Fruit fly (Drosophila melanogaster) whole organism, wandering third instar larva: Measurements from ENCODE around the gene Sgs7.

Experiments
- Abd-B ChIP-seq: fragments of >200 bp; optimal IDR thresholded peaks from 2 replicates; lab custom pipeline; 2017; ENCODE audit warnings: missing biosample characterization, missing genetic modification characterization
- CG32264 ChIP-seq: fragments of 200-800 bp; sonication (Bioruptor generic); optimal IDR thresholded peaks from 2 replicates; lab custom pipeline; 2016; ENCODE audit warnings: missing biosample characterization, missing genetic modification characterization
- Dfd ChIP-seq: fragments of >200 bp; optimal IDR thresholded peaks from 2 replicates; lab custom pipeline; 2017; ENCODE audit warnings: missing biosample characterization, missing genetic modification characterization
- Dif ChIP-seq: fragments of 200-275, 200-300 bp; sonication (Bioruptor generic); optimal IDR thresholded peaks from 2 replicates; lab custom pipeline; 2018; ENCODE audit warnings: missing biosample characterization, missing genetic modification characterization; ENCODE audit not compliant: partially characterized antibody
- HLH106 ChIP-seq: fragments of 200-800 bp; optimal IDR thresholded peaks from 3 replicates; lab custom pipeline; 2019; ENCODE audit warnings: missing biosample characterization, mild to moderate bottlenecking, missing genetic modification characterization, moderate library complexity
- Hnf4 ChIP-seq: fragments of 200-800 bp; sonication (Bioruptor generic); optimal IDR thresholded peaks from 2 replicates; lab custom pipeline; 2016; ENCODE audit warnings: missing biosample characterization, mild to moderate bottlenecking, missing genetic modification characterization
- Hr78 ChIP-seq: fragments of >200 bp; optimal IDR thresholded peaks from 2 replicates; lab custom pipeline; 2017; ENCODE audit warnings: missing biosample characterization, missing genetic modification characterization
- Hr83 ChIP-seq: fragments of 200-300 bp; sonication (Bioruptor generic); optimal IDR thresholded peaks from 2 replicates; lab custom pipeline; 2016; ENCODE audit warnings: missing biosample characterization, mild to moderate bottlenecking, missing genetic modification characterization, moderate library complexity; ENCODE audit not compliant: poor library complexity, severe bottlenecking
- Myc ChIP-seq: fragments of >200 bp; optimal IDR thresholded peaks from 2 replicates; lab custom pipeline; 2017
- N ChIP-seq: fragments of >200 bp; optimal IDR thresholded peaks from 2 replicates; lab custom pipeline; 2018; ENCODE audit warnings: missing biosample characterization, missing external identifiers, missing genetic modification characterization
- OdsH ChIP-seq: fragments of 200-800 bp; sonication (Bioruptor generic); optimal IDR thresholded peaks from 2 replicates; lab custom pipeline; 2016; ENCODE audit warnings: missing biosample characterization, mild to moderate bottlenecking, missing genetic modification characterization
- Rel ChIP-seq, 2 experiments: fragments of 200-800 bp; sonication (Bioruptor generic) in 1 of 2; optimal IDR thresholded peaks; 2 replicates in 1 of 2; 3 replicates in 1 of 2; lab custom pipeline; 2016 to 2019; ENCODE audit warnings: mild to moderate bottlenecking in 2 of 2, missing biosample characterization in 2 of 2, missing genetic modification characterization in 2 of 2, moderate library complexity in 1 of 2
- Sp1 ChIP-seq: fragments of 200-800 bp; sonication (Bioruptor generic); optimal IDR thresholded peaks from 3 replicates; lab custom pipeline; 2019; ENCODE audit warnings: missing biosample characterization, mild to moderate bottlenecking, missing genetic modification characterization, moderate library complexity
- Vsx2 ChIP-seq: fragments of 200-300, 225-300 bp; sonication (Bioruptor generic); optimal IDR thresholded peaks from 2 replicates; lab custom pipeline; 2018; ENCODE audit warnings: missing biosample characterization, missing genetic modification characterization; ENCODE audit not compliant: partially characterized antibody
- br ChIP-seq: fragments of 200-800 bp; sonication (Bioruptor generic); optimal IDR thresholded peaks from 2 replicates; lab custom pipeline; 2016; ENCODE audit warnings: missing biosample characterization, missing genetic modification characterization
- dl ChIP-seq, 2 experiments: fragments of 175-275, 200-275 bp in 1 of 2; fragments of 200-275 bp in 1 of 2; sonication (Bioruptor generic); optimal IDR thresholded peaks; lab custom pipeline; 2018; ENCODE audit warnings: mild to moderate bottlenecking in 2 of 2, missing biosample characterization in 2 of 2, missing genetic modification characterization in 2 of 2, moderate library complexity in 2 of 2; ENCODE audit not compliant: partially characterized antibody in 2 of 2, insufficient read depth in 1 of 2
- dmrt93B ChIP-seq: fragments of 200-800 bp; sonication (Bioruptor generic); optimal IDR thresholded peaks from 2 replicates; lab custom pipeline; 2018; ENCODE audit warnings: missing biosample characterization, mild to moderate bottlenecking, missing genetic modification characterization
- ey ChIP-seq: fragments of 200-800 bp; sonication (Bioruptor generic); optimal IDR thresholded peaks from 2 replicates; lab custom pipeline; 2016; ENCODE audit warnings: missing biosample characterization, missing genetic modification characterization
- foxo ChIP-seq, 2 experiments: fragments of 200-800 bp; sonication (Bioruptor generic); optimal IDR thresholded peaks; 2 replicates in 1 of 2; 3 replicates in 1 of 2; lab custom pipeline; 2016 to 2017; ENCODE audit warnings: missing biosample characterization in 2 of 2, missing genetic modification characterization in 2 of 2
- fru ChIP-seq: fragments of 200-800 bp; sonication (Bioruptor generic); optimal IDR thresholded peaks from 3 replicates; lab custom pipeline; 2016; ENCODE audit warnings: missing biosample characterization, mild to moderate bottlenecking, missing genetic modification characterization
- h ChIP-seq: fragments of 200-800 bp; sonication (Bioruptor generic); optimal IDR thresholded peaks from 3 replicates; lab custom pipeline; 2016; ENCODE audit warnings: missing biosample characterization, mild to moderate bottlenecking, missing genetic modification characterization
- jim ChIP-seq: fragments of 175-275, 200-325 bp; sonication (Bioruptor generic); optimal IDR thresholded peaks from 2 replicates; lab custom pipeline; 2016; ENCODE audit warnings: missing biosample characterization, mild to moderate bottlenecking, missing genetic modification characterization
- lola ChIP-seq: fragments of >200 bp; optimal IDR thresholded peaks from 2 replicates; lab custom pipeline; 2017; ENCODE audit warnings: missing biosample characterization, missing genetic modification characterization
- pan ChIP-seq: fragments of >200 bp; optimal IDR thresholded peaks from 2 replicates; lab custom pipeline; 2017
- psq ChIP-seq: fragments of 200-800 bp; sonication (Bioruptor generic); optimal IDR thresholded peaks from 3 replicates; lab custom pipeline; 2017; ENCODE audit warnings: missing biosample characterization, mild to moderate bottlenecking, missing genetic modification characterization, moderate library complexity
- rgr ChIP-seq: fragments of 200-800 bp; sonication (Bioruptor generic); optimal IDR thresholded peaks from 3 replicates; lab custom pipeline; 2016; ENCODE audit warnings: missing biosample characterization, mild to moderate bottlenecking, missing genetic modification characterization
- sage ChIP-seq: fragments of 200-800 bp; sonication (Bioruptor generic); optimal IDR thresholded peaks from 2 replicates; lab custom pipeline; 2016; ENCODE audit warnings: missing biosample characterization, mild to moderate bottlenecking, missing genetic modification characterization
- sv ChIP-seq: fragments of 200-800 bp; sonication (Bioruptor generic); optimal IDR thresholded peaks from 3 replicates; lab custom pipeline; 2016; ENCODE audit warnings: missing biosample characterization, missing genetic modification characterization
- tai ChIP-seq: sonication (Bioruptor generic); optimal IDR thresholded peaks from 2 replicates; lab custom pipeline; 2016; ENCODE audit warnings: missing biosample characterization, missing genetic modification characterization

Sgs7 gene

DNA sequence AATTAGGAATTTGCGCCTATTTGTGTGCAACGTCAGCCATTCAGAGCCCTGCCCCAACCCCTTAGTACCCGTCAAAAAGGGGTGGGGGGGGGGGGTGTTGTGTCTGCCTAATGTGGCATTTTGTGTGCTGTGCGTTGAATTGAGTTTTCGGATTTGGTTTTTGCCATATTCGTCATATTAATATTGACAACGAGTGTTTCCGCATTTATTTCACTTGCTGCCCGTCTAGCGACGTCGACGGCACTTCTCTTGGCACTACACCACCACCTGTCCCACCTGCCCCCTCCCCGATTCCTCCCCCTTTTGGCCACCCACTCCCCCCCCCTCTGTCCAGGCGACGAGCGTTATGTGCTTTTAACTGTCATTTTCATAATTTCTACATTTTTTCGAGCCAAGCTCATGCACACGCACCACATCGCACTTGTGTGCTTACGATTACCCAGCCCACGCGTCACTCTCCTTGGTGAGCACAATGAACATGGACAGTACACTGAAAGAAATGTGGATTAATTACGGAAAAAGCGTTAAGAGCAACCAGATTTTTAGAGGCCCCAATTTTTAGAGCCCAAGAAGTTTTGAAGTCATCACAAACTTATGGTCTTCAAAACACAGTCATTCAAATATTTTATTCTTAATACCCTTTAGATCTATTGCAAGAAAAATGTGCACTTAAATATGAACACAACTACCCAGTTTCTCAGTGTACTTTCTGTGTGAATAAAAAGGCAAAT, 5.9 kb downstream of the Sgs7 start:
- peak; percentile 65 for TF ChIP-seq Dfd
- TF ChIP-seq rgr (GFP tag; lab: Kevin White, UChicago) = no peak
- TF ChIP-seq Rel (GFP tag; optimal IDR thresholded peaks at IDR 0.05; lab: Kevin White, UChicago) = no peak
- TF ChIP-seq Rel (tag; optimal IDR thresholded peaks at IDR 0.05; lab: Kevin White, UChicago) = no peak
- TF ChIP-seq h (GFP tag; lab: Kevin White, UChicago) = peak; percentile 49
- peak; percentile 25 for TF ChIP-seq br
- TF ChIP-seq fru (GFP tag; lab: Kevin White, UChicago) = peak; percentile 32
- TF ChIP-seq lola = no peak
- peak in 1 of 2 experiments; percentile 37 for TF ChIP-seq foxo (GFP tag; optimal IDR thresholded peaks at IDR 0.05; lab: Kevin White, UChicago)

DNA sequence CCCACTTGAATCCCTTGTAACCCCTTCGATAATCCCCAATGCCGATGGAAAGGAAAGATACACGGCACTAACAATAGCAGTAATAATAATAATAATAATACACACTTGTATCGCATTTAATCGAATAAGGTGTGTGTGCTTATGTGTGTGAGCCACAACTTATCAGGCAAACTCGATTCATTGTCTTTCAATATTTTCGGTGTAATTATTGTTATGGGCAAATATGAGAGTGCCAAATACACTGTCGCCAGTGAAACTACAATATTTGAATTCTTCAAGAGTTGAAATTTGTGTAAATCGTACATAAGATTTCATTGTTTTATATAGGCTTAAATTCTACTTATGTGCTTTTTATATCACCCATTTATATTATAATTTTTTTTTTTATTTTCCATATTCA, 6.6 kb downstream of the Sgs7 start:
- TF ChIP-seq Hnf4 (no peak), sage (GFP tag; lab: Kevin White, UChicago) (no peak), CG32264 (GFP tag; lab: Kevin White, UChicago) (no peak), h (GFP tag; lab: Kevin White, UChicago) (no peak), foxo (GFP tag; optimal IDR thresholded peaks at IDR 0.05; lab: Kevin White, UChicago) (no peak), lola (no peak), jim (GFP tag; lab: Kevin White, UChicago) (no peak), OdsH (GFP tag; lab: Kevin White, UChicago) (no peak), Dif (GFP tag; lab: Kevin White, UChicago) (no peak), Vsx2 (GFP tag; lab: Kevin White, UChicago) (no peak), Abd-B (GFP tag; lab: Kevin White, UChicago) (no peak), HLH106 (tag; lab: Kevin White, UChicago) (no peak), psq (no peak), Hr83 (GFP tag; lab: Kevin White, UChicago) (no peak), ey (GFP tag; lab: Kevin White, UChicago) (no peak), Sp1 (GFP tag; lab: Kevin White, UChicago) (no peak), sv (GFP tag; lab: Kevin White, UChicago) (no peak), dmrt93B (no peak)

DNA sequence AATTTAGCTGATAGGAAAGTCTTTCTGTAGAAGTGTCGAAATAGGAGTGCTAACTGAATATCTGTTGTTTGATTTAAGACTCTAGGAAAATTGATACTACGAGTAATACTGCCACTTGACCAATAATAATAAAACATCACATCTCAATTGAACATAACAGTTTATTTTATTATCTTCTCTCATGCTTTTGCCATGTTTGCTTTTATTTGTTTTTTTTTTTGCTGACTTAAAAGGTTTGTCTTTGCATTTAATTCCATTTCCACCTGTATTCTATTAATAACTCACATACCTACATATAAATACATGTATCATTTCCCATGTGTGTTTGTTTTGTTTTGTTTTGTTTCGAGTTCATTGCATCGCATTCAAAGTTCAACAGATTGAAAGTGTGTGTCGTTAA, 13.0 kb downstream of the Sgs7 start, which contains the start of the genes CG11714 and Fuca:
TSS of gene CG11714 (minus strand) at position 101 of the 400 bp plus-strand sequence.
TSS of gene Fuca (minus strand) at position 101 of the 400 bp plus-strand sequence.
- no peak for TF ChIP-seq dl (GFP tag; optimal IDR thresholded peaks at IDR 0.05; lab: Kevin White, UChicago; ENCODE audit: insufficient read depth in 1 of 2, partially characterized antibody in 2 of 2)
- no peak for TF ChIP-seq tai (GFP tag; lab: Kevin White, UChicago)
- no peak for TF ChIP-seq dmrt93B
- no peak for TF ChIP-seq Dfd
- TF ChIP-seq Vsx2 (GFP tag; lab: Kevin White, UChicago) = no peak
- no peak for TF ChIP-seq ey (GFP tag; lab: Kevin White, UChicago)
- no peak for TF ChIP-seq rgr (GFP tag; lab: Kevin White, UChicago)
- no peak for TF ChIP-seq Hr83 (GFP tag; lab: Kevin White, UChicago)
- no peak for TF ChIP-seq foxo (GFP tag; optimal IDR thresholded peaks at IDR 0.05; lab: Kevin White, UChicago)
- TF ChIP-seq CG32264 (GFP tag; lab: Kevin White, UChicago) = no peak
- TF ChIP-seq OdsH (GFP tag; lab: Kevin White, UChicago) = no peak
- no peak for TF ChIP-seq Abd-B (GFP tag; lab: Kevin White, UChicago)
- no peak for TF ChIP-seq Sp1 (GFP tag; lab: Kevin White, UChicago)

DNA sequence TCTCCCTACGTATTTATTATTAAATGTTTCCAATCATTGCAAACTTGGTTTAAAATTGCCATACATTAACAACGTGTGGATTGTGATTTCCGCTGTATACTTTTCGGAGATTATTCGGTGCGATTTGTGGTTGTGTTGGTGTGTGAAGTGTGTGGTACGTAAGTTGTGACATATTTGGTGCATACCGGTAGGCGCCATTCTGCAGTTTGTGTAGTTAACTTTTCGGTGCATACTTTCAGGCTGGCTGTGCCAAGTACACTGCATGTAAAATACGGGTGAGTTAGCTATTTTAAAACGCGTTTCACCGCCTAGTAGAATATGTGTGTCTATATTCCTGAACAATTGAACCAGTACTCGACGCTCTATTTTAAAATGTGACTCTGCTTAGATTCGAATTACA, 13.6 kb downstream of the Sgs7 start:
- peak; percentile 95 for TF ChIP-seq Myc (lab: Kevin White, UChicago)
- no peak for TF ChIP-seq fru (GFP tag; lab: Kevin White, UChicago)
- peak; percentile 91 for TF ChIP-seq N (GFP tag; lab: Kevin White, UChicago)
- TF ChIP-seq Hr78 (GFP tag; lab: Kevin White, UChicago) = peak; percentile 55
- TF ChIP-seq h (GFP tag; lab: Kevin White, UChicago) = no peak
- TF ChIP-seq psq = no peak
- TF ChIP-seq Vsx2 (GFP tag; lab: Kevin White, UChicago) = peak; percentile 40
- TF ChIP-seq lola = no peak
- peak; percentile 23 for TF ChIP-seq Dif (GFP tag; lab: Kevin White, UChicago)
- TF ChIP-seq tai (GFP tag; lab: Kevin White, UChicago) = no peak
- no peak for TF ChIP-seq CG32264 (GFP tag; lab: Kevin White, UChicago)
- TF ChIP-seq pan (lab: Kevin White, UChicago) = no peak
